Worm (Caenorhabditis elegans) whole organism, late embryonic: ENCODE measurements around the gene C38C6.3.

Experiments used
- C38D4.7 ChIP-seq: fragments of 200-800 bp; sonication (Bioruptor generic); optimal IDR thresholded peaks from 2 replicates; lab custom pipeline; 2018; ENCODE audit warnings: mild to moderate bottlenecking, missing genetic modification characterization, moderate library complexity, missing compliant biosample characterization
- F13H6.1 ChIP-seq: sonication (generic microtip); optimal IDR thresholded peaks from 2 replicates; lab custom pipeline; 2016; ENCODE audit warnings: missing genetic modification characterization, missing compliant biosample characterization
- K02D7.2 ChIP-seq: sonication (generic microtip); optimal IDR thresholded peaks from 2 replicates; lab custom pipeline; 2017; ENCODE audit warnings: mild to moderate bottlenecking, missing genetic modification characterization, missing compliant biosample characterization
- K09A11.1 ChIP-seq: sonication (generic microtip); optimal IDR thresholded peaks from 2 replicates; lab custom pipeline; 2017; ENCODE audit warnings: antibody characterized with exemption, mild to moderate bottlenecking, missing genetic modification characterization, missing compliant biosample characterization; ENCODE audit not compliant: insufficient read depth
- Y22D7AL.16 ChIP-seq: sonication (generic microtip); optimal IDR thresholded peaks from 2 replicates; lab custom pipeline; 2016; ENCODE audit warnings: missing genetic modification characterization, missing compliant biosample characterization
- ahr-1 ChIP-seq: sonication (generic microtip); optimal IDR thresholded peaks from 2 replicates; lab custom pipeline; 2016; ENCODE audit warnings: missing genetic modification characterization, missing compliant biosample characterization
- ceh-14 ChIP-seq: sonication (generic microtip); optimal IDR thresholded peaks from 2 replicates; lab custom pipeline; 2016; ENCODE audit warnings: missing genotype, missing genetic modification characterization, missing compliant biosample characterization
- ceh-2 ChIP-seq: sonication (generic microtip); optimal IDR thresholded peaks from 2 replicates; lab custom pipeline; 2016; ENCODE audit warnings: missing genotype, missing genetic modification characterization, missing compliant biosample characterization
- ceh-22 ChIP-seq: sonication (generic microtip); optimal IDR thresholded peaks from 2 replicates; lab custom pipeline; 2017; ENCODE audit warnings: missing biosample characterization, missing genetic modification characterization
- ceh-24 ChIP-seq: sonication (generic microtip); optimal IDR thresholded peaks from 2 replicates; lab custom pipeline; 2016; ENCODE audit warnings: mild to moderate bottlenecking, missing genetic modification characterization, missing compliant biosample characterization
- che-1 ChIP-seq: sonication (generic microtip); optimal IDR thresholded peaks from 2 replicates; lab custom pipeline; 2016; ENCODE audit warnings: mild to moderate bottlenecking, missing genetic modification characterization, missing compliant biosample characterization
- dve-1 ChIP-seq: sonication (generic microtip); optimal IDR thresholded peaks from 2 replicates; lab custom pipeline; 2017; ENCODE audit warnings: antibody characterized with exemption, mild to moderate bottlenecking, missing genetic modification characterization, missing compliant biosample characterization
- ets-4 ChIP-seq: sonication (generic microtip); optimal IDR thresholded peaks from 2 replicates; lab custom pipeline; 2016; ENCODE audit warnings: missing genetic modification characterization, missing compliant biosample characterization
- eyg-1 ChIP-seq: sonication (generic microtip); optimal IDR thresholded peaks from 2 replicates; lab custom pipeline; 2016; ENCODE audit warnings: missing genotype, missing genetic modification characterization, missing compliant biosample characterization
- fax-1 ChIP-seq: sonication (generic microtip); optimal IDR thresholded peaks from 2 replicates; lab custom pipeline; 2016; ENCODE audit warnings: missing genotype, missing genetic modification characterization, missing compliant biosample characterization
- gmeb-2 ChIP-seq: sonication (generic microtip); optimal IDR thresholded peaks from 2 replicates; lab custom pipeline; 2016; ENCODE audit warnings: missing genetic modification characterization, inconsistent platforms, missing compliant biosample characterization
- hlh-13 ChIP-seq: fragments of 200-800 bp; sonication (Bioruptor generic); optimal IDR thresholded peaks from 2 replicates; lab custom pipeline; 2018; ENCODE audit warnings: mild to moderate bottlenecking, missing genetic modification characterization, missing compliant biosample characterization
- hlh-8 ChIP-seq: sonication (generic microtip); optimal IDR thresholded peaks from 2 replicates; lab custom pipeline; 2016; ENCODE audit warnings: missing genotype, missing genetic modification characterization, missing compliant biosample characterization
- lim-6 ChIP-seq: sonication (generic microtip); optimal IDR thresholded peaks from 2 replicates; lab custom pipeline; 2016; ENCODE audit warnings: missing genetic modification characterization, missing compliant biosample characterization
- madf-2 ChIP-seq: sonication (generic microtip); optimal IDR thresholded peaks from 2 replicates; lab custom pipeline; 2017; ENCODE audit warnings: missing genetic modification characterization, missing compliant biosample characterization
- mec-3 ChIP-seq: sonication (generic microtip); optimal IDR thresholded peaks from 2 replicates; lab custom pipeline; 2016; ENCODE audit warnings: borderline replicate concordance, missing genetic modification characterization, missing compliant biosample characterization
- nfya-1 ChIP-seq: sonication (generic microtip); optimal IDR thresholded peaks from 2 replicates; lab custom pipeline; 2017; ENCODE audit warnings: missing genetic modification characterization, mild to moderate bottlenecking, missing compliant biosample characterization, antibody characterized with exemption, moderate library complexity
- npax-4 ChIP-seq: sonication (generic microtip); optimal IDR thresholded peaks from 2 replicates; lab custom pipeline; 2016; ENCODE audit warnings: missing genetic modification characterization, missing compliant biosample characterization
- pag-3 ChIP-seq: sonication (generic microtip); optimal IDR thresholded peaks from 2 replicates; lab custom pipeline; 2016; ENCODE audit warnings: missing compliant biosample characterization, missing genetic modification characterization, borderline replicate concordance
- pat-9 ChIP-seq: fragments of 200-800 bp; sonication (Bioruptor generic); optimal IDR thresholded peaks from 2 replicates; lab custom pipeline; 2018; ENCODE audit warnings: mild to moderate bottlenecking, missing genetic modification characterization, moderate library complexity, missing compliant biosample characterization
- pax-1 ChIP-seq: fragments of 150-350 bp; optimal IDR thresholded peaks from 2 replicates; lab custom pipeline; 2014; ENCODE audit warnings: missing biosample characterization, missing genetic modification characterization
- pqm-1 ChIP-seq: sonication (generic microtip); optimal IDR thresholded peaks from 2 replicates; lab custom pipeline; 2016; ENCODE audit warnings: missing genetic modification characterization, missing compliant biosample characterization
- pros-1 ChIP-seq: fragments of 150-350 bp; optimal IDR thresholded peaks from 2 replicates; lab custom pipeline; 2014; ENCODE audit warnings: missing biosample characterization, missing genetic modification reagents, missing genetic modification characterization
- rnt-1 ChIP-seq: sonication (generic microtip); optimal IDR thresholded peaks from 2 replicates; lab custom pipeline; 2016; ENCODE audit warnings: missing genetic modification characterization, missing compliant biosample characterization
- sox-2 ChIP-seq: fragments of 200-800 bp; sonication (Bioruptor generic); IDR thresholded peaks from 2 replicates; pipeline ENCODE4 v1.3.6; 2022; ENCODE audit warnings: missing genetic modification reagents, missing genetic modification characterization, missing compliant biosample characterization
- tbx-2 ChIP-seq: sonication (generic microtip); optimal IDR thresholded peaks from 2 replicates; lab custom pipeline; 2016; ENCODE audit warnings: missing genetic modification characterization, missing compliant biosample characterization
- ttx-3 ChIP-seq: sonication (generic microtip); optimal IDR thresholded peaks from 2 replicates; lab custom pipeline; 2016; ENCODE audit warnings: missing genetic modification reagents, missing genetic modification characterization, missing compliant biosample characterization
- unc-42 ChIP-seq: sonication (generic microtip); optimal IDR thresholded peaks from 2 replicates; lab custom pipeline; 2016; ENCODE audit warnings: missing genotype, missing genetic modification characterization, missing compliant biosample characterization
- unc-55 ChIP-seq: sonication (generic microtip); optimal IDR thresholded peaks from 2 replicates; lab custom pipeline; 2017; ENCODE audit warnings: missing biosample characterization, missing genetic modification reagents, missing genetic modification characterization
- unc-86 ChIP-seq: sonication (generic microtip); optimal IDR thresholded peaks from 2 replicates; lab custom pipeline; 2016; ENCODE audit warnings: missing genetic modification characterization, missing compliant biosample characterization
- zip-5 ChIP-seq: sonication (generic microtip); optimal IDR thresholded peaks from 2 replicates; lab custom pipeline; 2016; ENCODE audit warnings: missing genetic modification characterization, missing compliant biosample characterization

Gene C38C6.3

DNA sequence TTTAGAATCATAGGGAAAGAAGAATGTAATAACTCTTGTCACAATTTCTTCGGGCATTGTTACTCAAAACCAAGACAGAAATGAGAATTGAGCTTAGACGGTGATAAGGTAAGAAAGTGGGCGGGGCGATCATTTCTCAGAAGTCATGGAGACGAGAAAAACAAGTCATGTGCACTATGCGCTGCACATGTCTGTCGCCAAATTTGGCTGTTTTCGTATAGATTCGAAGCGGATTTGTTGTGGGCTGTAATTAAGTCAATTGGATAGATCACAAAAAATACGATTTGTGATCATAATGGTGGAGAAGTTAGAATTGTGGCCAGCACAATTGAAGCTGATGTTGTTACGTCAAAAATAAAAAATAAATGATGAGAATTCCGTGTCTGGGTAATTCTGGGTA is 41.2 kb upstream of the C38C6.3 start, which contains the start of gene C01G12.7:
Gene C01G12.7, minus strand, starts transcription at position 195 of the 400 bp plus-strand sequence.
- no peak for TF ChIP-seq dve-1
- TF ChIP-seq pros-1 (tag; lab: Kevin White, UChicago), result no peak
- TF ChIP-seq hlh-8, result no peak
- no peak for TF ChIP-seq eyg-1 (tag; lab: Kevin White, UChicago)
- TF ChIP-seq F13H6.1, result no peak
- no peak for TF ChIP-seq zip-5 (tag; lab: Kevin White, UChicago)
- TF ChIP-seq gmeb-2 (tag; lab: Kevin White, UChicago), result no peak
- no peak for TF ChIP-seq ceh-14 (tag; lab: Kevin White, UChicago)
- TF ChIP-seq sox-2, result no peak
- no peak for TF ChIP-seq ceh-22 (tag; lab: Kevin White, UChicago)
- TF ChIP-seq npax-4 (tag; lab: Kevin White, UChicago), result no peak
- no peak for TF ChIP-seq unc-42 (tag; lab: Kevin White, UChicago)
- no peak for TF ChIP-seq K09A11.1
- no peak for TF ChIP-seq ceh-24 (tag; lab: Kevin White, UChicago)
- TF ChIP-seq mec-3 (tag; lab: Kevin White, UChicago), result no peak

DNA sequence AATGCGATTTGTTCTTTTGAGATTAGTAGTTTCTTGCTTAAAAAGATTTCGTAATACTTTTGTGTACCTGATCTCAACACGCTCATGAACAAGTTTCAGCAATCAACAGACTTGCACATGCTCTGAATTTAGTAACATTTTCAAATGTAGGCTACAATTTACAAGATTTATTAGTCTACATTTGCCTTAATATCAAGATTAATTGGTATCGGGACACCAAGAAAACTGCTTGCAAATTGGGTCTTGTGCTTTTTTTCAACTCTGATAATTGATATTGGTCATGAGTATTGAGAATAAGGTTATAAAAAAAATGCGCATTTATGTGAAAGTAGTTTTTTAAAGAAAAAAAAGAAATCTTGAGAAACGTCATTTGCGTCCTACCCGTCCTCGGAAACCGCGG is 40.3 kb upstream of the C38C6.3 start:
- no peak for TF ChIP-seq ceh-2
- no peak for TF ChIP-seq C38D4.7
- TF ChIP-seq unc-42 (tag; lab: Kevin White, UChicago), result no peak
- no peak for TF ChIP-seq pros-1 (tag; lab: Kevin White, UChicago)
- TF ChIP-seq tbx-2 (tag; lab: Kevin White, UChicago), result no peak
- no peak for TF ChIP-seq pag-3 (tag; lab: Kevin White, UChicago)
- no peak for TF ChIP-seq pat-9 (tag; lab: Kevin White, UChicago)
- no peak for TF ChIP-seq dve-1
- TF ChIP-seq mec-3 (tag; lab: Kevin White, UChicago), result no peak

DNA sequence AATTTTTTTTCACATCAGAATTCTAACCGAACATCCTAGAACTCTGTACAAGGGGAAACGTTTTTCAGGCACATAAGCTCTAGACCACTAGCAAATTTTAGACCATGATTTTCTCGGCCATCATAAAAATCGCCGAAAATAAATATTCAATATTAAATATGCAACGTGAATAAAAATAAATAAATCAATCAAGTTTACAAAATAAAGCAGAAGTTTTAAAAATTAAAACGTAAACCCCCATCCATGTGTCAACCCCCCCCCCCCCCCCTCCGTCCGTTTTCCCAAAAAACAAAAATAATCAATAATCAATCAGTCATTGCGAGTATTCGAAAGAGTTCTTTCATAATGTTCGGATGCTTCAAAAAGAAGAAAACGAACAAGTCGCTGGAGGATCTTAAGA is 39.6 kb upstream of the C38C6.3 start, which contains the start of gene catp-4:
Gene catp-4, plus strand, starts transcription at position 301 of the 400 bp plus-strand sequence.
- TF ChIP-seq C38D4.7 (no peak), pros-1 (tag; lab: Kevin White, UChicago) (no peak), unc-86 (tag; lab: Kevin White, UChicago) (no peak), ahr-1 (no peak), che-1 (tag; lab: Kevin White, UChicago) (no peak), lim-6 (tag; lab: Kevin White, UChicago) (no peak), rnt-1 (tag; lab: Kevin White, UChicago) (no peak), hlh-13 (no peak), nfya-1 (tag; lab: Kevin White, UChicago) (no peak), pax-1 (tag; lab: Kevin White, UChicago) (no peak), Y22D7AL.16 (no peak), unc-55 (GFP tag; lab: Kevin White, UChicago) (no peak), K02D7.2 (tag; lab: Kevin White, UChicago) (no peak), eyg-1 (tag; lab: Kevin White, UChicago) (no peak), ceh-22 (tag; lab: Kevin White, UChicago) (no peak), sox-2 (no peak), pqm-1 (tag; lab: Kevin White, UChicago) (no peak)

DNA sequence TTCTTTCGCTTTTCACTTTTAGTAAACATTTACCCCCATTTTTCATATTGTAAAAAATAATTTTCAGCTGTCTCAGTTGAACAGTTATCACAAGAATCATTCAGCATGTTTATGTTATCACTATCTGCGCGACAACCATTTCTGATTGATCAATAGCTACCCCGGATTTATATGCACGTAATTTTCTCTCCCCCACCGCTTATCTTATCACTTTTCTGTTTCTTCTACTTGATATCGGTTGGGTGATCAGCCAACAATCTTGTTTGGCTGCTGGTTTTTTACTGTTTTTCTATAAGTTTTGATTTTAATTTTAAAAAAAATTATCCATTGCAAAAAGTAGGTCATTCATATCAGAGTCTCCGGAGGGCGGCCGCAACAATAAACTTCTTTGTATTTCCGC is 35.1 kb upstream of the C38C6.3 start:
- TF ChIP-seq sox-2 (no peak), Y22D7AL.16 (no peak), ttx-3 (tag; lab: Kevin White, UChicago) (no peak), K02D7.2 (tag; lab: Kevin White, UChicago) (no peak), ets-4 (no peak), gmeb-2 (tag; lab: Kevin White, UChicago) (no peak), C38D4.7 (no peak), madf-2 (tag; lab: Kevin White, UChicago) (no peak), pat-9 (tag; lab: Kevin White, UChicago) (no peak), dve-1 (no peak), fax-1 (tag; lab: Kevin White, UChicago) (no peak)
